Worm (Caenorhabditis elegans) whole organism, early embryonic: ENCODE measurements around the gene T24G10.2.

Source experiments
- B0310.2 ChIP-seq: sonication (generic microtip); optimal IDR thresholded peaks from 2 replicates; lab custom pipeline; 2016; ENCODE audit warnings: mild to moderate bottlenecking, missing genetic modification characterization, missing compliant biosample characterization
- F13C5.2 ChIP-seq: sonication (generic microtip); optimal IDR thresholded peaks from 2 replicates; lab custom pipeline; 2017; ENCODE audit warnings: mild to moderate bottlenecking, missing genetic modification characterization, inconsistent platforms, missing compliant biosample characterization
- aly-1 ChIP-seq: sonication (generic microtip); optimal IDR thresholded peaks from 2 replicates; lab custom pipeline; 2016; ENCODE audit warnings: missing genetic modification characterization, missing compliant biosample characterization
- ama-1 ChIP-seq: fragments of 150-350 bp; optimal IDR thresholded peaks from 2 replicates; lab custom pipeline; 2014
- ceh-13 ChIP-seq: fragments of 200-800 bp; sonication (Bioruptor generic); optimal IDR thresholded peaks from 2 replicates; lab custom pipeline; 2018; ENCODE audit warnings: mild to moderate bottlenecking, missing genetic modification characterization, missing compliant biosample characterization
- ceh-36 ChIP-seq: sonication (generic microtip); optimal IDR thresholded peaks from 2 replicates; lab custom pipeline; 2016; ENCODE audit warnings: missing genetic modification characterization, inconsistent platforms, missing compliant biosample characterization
- ets-7 ChIP-seq: sonication (generic microtip); optimal IDR thresholded peaks from 2 replicates; lab custom pipeline; 2016; ENCODE audit warnings: missing genotype, missing genetic modification characterization, missing compliant biosample characterization
- flt-1 ChIP-seq: fragments of 200-800 bp; sonication (Bioruptor generic); IDR thresholded peaks from 2 replicates; pipeline ENCODE4 v1.3.6; 2022; ENCODE audit warnings: missing genetic modification characterization, missing compliant biosample characterization
- hmbx-1 ChIP-seq: sonication (generic microtip); optimal IDR thresholded peaks from 2 replicates; lab custom pipeline; 2016; ENCODE audit warnings: mild to moderate bottlenecking, missing genetic modification characterization, missing compliant biosample characterization
- hmg-4 ChIP-seq: fragments of 200-800 bp; sonication (Bioruptor generic); optimal IDR thresholded peaks from 2 replicates; lab custom pipeline; 2018; ENCODE audit warnings: mild to moderate bottlenecking, missing genetic modification characterization, missing compliant biosample characterization
- hnd-1 ChIP-seq: sonication (generic microtip); optimal IDR thresholded peaks from 2 replicates; lab custom pipeline; 2016; ENCODE audit warnings: missing genetic modification characterization, missing compliant biosample characterization
- pes-1 ChIP-seq: fragments of 200-800 bp; sonication (Bioruptor generic); IDR thresholded peaks from 2 replicates; pipeline ENCODE4 v1.3.6; 2022; ENCODE audit warnings: missing genetic modification reagents, missing genetic modification characterization, missing compliant biosample characterization
- scrt-1 ChIP-seq: fragments of 200-800 bp; sonication (Bioruptor generic); IDR thresholded peaks from 2 replicates; pipeline ENCODE4 v1.3.6; 2022; ENCODE audit warnings: missing genetic modification characterization, missing compliant biosample characterization
- sea-1 ChIP-seq: fragments of 200-800 bp; sonication (Bioruptor generic); conservative IDR thresholded peaks from 2 replicates; pipeline ENCODE4 v1.3.6; 2022; ENCODE audit warnings: missing genetic modification characterization, missing compliant biosample characterization
- tbx-11 ChIP-seq: fragments of 200-800 bp; sonication (Bioruptor generic); IDR thresholded peaks from 2 replicates; pipeline ENCODE4 v1.3.6; 2022; ENCODE audit warnings: missing genetic modification characterization, missing compliant biosample characterization
- tbx-37 ChIP-seq: fragments of 200-800 bp; sonication (Bioruptor generic); conservative IDR thresholded peaks from 2 replicates; pipeline ENCODE4 v1.3.6; 2022; ENCODE audit warnings: missing genetic modification reagents, missing genetic modification characterization, missing compliant biosample characterization
- tra-4 ChIP-seq: sonication (generic microtip); optimal IDR thresholded peaks from 2 replicates; lab custom pipeline; 2017; ENCODE audit warnings: missing genetic modification characterization, missing compliant biosample characterization

T24G10.2 gene

ce11 chrIII:5448177-5448576, 5.6 kb upstream of the T24G10.2 start, which contains the start of gene skpt-1:
Gene skpt-1, minus strand, starts transcription at chrIII:5448395.
- no peak for TF ChIP-seq ets-7 (tag; lab: Kevin White, UChicago)
- TF ChIP-seq ceh-13 (GFP tag; lab: Kevin White, UChicago) = no peak
- no peak for TF ChIP-seq hmbx-1 (tag; lab: Kevin White, UChicago)
- no peak for TF ChIP-seq pes-1
- TF ChIP-seq scrt-1 (GFP tag; lab: Robert Waterston, UW) = no peak
- TF ChIP-seq B0310.2 (tag; lab: Kevin White, UChicago) = no peak
- TF ChIP-seq flt-1 (GFP tag; lab: Robert Waterston, UW) = no peak
- TF ChIP-seq ceh-36 (tag; lab: Kevin White, UChicago) = no peak
- TF ChIP-seq F13C5.2 (tag; lab: Kevin White, UChicago) = no peak
- no peak for TF ChIP-seq ama-1 (lab: Kevin White, UChicago)
- TF ChIP-seq hmg-4 = no peak
- TF ChIP-seq tra-4 (tag; lab: Kevin White, UChicago) = no peak
- no peak for TF ChIP-seq tbx-11 (GFP tag; lab: Robert Waterston, UW)
- TF ChIP-seq aly-1 (tag; lab: Kevin White, UChicago) = no peak
- no peak for TF ChIP-seq sea-1

- no peak for TF ChIP-seq scrt-1 (GFP tag; lab: Robert Waterston, UW)
- TF ChIP-seq hmbx-1 (tag; lab: Kevin White, UChicago) = no peak
- no peak for TF ChIP-seq F13C5.2 (tag; lab: Kevin White, UChicago)
- no peak for TF ChIP-seq B0310.2 (tag; lab: Kevin White, UChicago)
- TF ChIP-seq hnd-1 = no peak
- no peak for TF ChIP-seq tbx-11 (GFP tag; lab: Robert Waterston, UW)
- TF ChIP-seq tra-4 (tag; lab: Kevin White, UChicago) = no peak
- TF ChIP-seq tbx-37 (GFP tag; lab: Robert Waterston, UW) = no peak
- no peak for TF ChIP-seq ceh-13 (GFP tag; lab: Kevin White, UChicago)
- TF ChIP-seq hmg-4 = no peak
- TF ChIP-seq flt-1 (GFP tag; lab: Robert Waterston, UW) = no peak
Measured at ce11 chrIII:5440540-5440939, 2.0 kb downstream of the T24G10.2 start, which contains the start of gene W03A5.6. Gene W03A5.6, minus strand, starts transcription at chrIII:5440640.

- TF ChIP-seq ama-1 (lab: Kevin White, UChicago) (no peak), hmg-4 (no peak), tra-4 (tag; lab: Kevin White, UChicago) (no peak), aly-1 (tag; lab: Kevin White, UChicago) (no peak), hnd-1 (no peak), tbx-11 (GFP tag; lab: Robert Waterston, UW) (no peak), flt-1 (GFP tag; lab: Robert Waterston, UW) (no peak), sea-1 (no peak), ceh-13 (GFP tag; lab: Kevin White, UChicago) (no peak), F13C5.2 (tag; lab: Kevin White, UChicago) (no peak), hmbx-1 (tag; lab: Kevin White, UChicago) (no peak), ets-7 (tag; lab: Kevin White, UChicago) (no peak), B0310.2 (tag; lab: Kevin White, UChicago) (no peak), tbx-37 (GFP tag; lab: Robert Waterston, UW) (no peak), scrt-1 (GFP tag; lab: Robert Waterston, UW) (no peak), ceh-36 (tag; lab: Kevin White, UChicago) (no peak), pes-1 (no peak)
Measured at ce11 chrIII:5438064-5438463, 4.5 kb downstream of the T24G10.2 start.

- TF ChIP-seq F13C5.2 (tag; lab: Kevin White, UChicago) (no peak), tbx-37 (GFP tag; lab: Robert Waterston, UW) (no peak), tbx-11 (GFP tag; lab: Robert Waterston, UW) (no peak), B0310.2 (tag; lab: Kevin White, UChicago) (no peak), aly-1 (tag; lab: Kevin White, UChicago) (no peak), ceh-36 (tag; lab: Kevin White, UChicago) (no peak), hnd-1 (no peak), tra-4 (tag; lab: Kevin White, UChicago) (no peak), sea-1 (no peak)
Measured at ce11 chrIII:5436306-5436705, 6.3 kb downstream of the T24G10.2 start.

ce11 chrIII:5427096-5427495, 15.5 kb downstream of the T24G10.2 start:
- TF ChIP-seq B0310.2 (tag; lab: Kevin White, UChicago) (no peak), flt-1 (GFP tag; lab: Robert Waterston, UW) (no peak), ceh-36 (tag; lab: Kevin White, UChicago) (no peak), scrt-1 (GFP tag; lab: Robert Waterston, UW) (no peak), ama-1 (lab: Kevin White, UChicago) (no peak), sea-1 (no peak), F13C5.2 (tag; lab: Kevin White, UChicago) (no peak), hmbx-1 (tag; lab: Kevin White, UChicago) (no peak), hmg-4 (no peak), ets-7 (tag; lab: Kevin White, UChicago) (no peak), tbx-11 (GFP tag; lab: Robert Waterston, UW) (no peak), ceh-13 (GFP tag; lab: Kevin White, UChicago) (no peak), pes-1 (no peak), hnd-1 (no peak), tra-4 (tag; lab: Kevin White, UChicago) (no peak), tbx-37 (GFP tag; lab: Robert Waterston, UW) (no peak), aly-1 (tag; lab: Kevin White, UChicago) (no peak)

ce11 chrIII:5424363-5424762, 18.2 kb downstream of the T24G10.2 start:
- TF ChIP-seq ets-7 (tag; lab: Kevin White, UChicago) = no peak

- TF ChIP-seq tbx-11 (GFP tag; lab: Robert Waterston, UW) = no peak
- peak; percentile 5 for TF ChIP-seq hmg-4
- TF ChIP-seq ets-7 (tag; lab: Kevin White, UChicago) = no peak
Measured at ce11 chrIII:5423665-5424133, 18.9 kb downstream of the T24G10.2 start, which contains the start of gene dnj-24. Gene dnj-24, minus strand, starts transcription at chrIII:5424083.
